Worm (Caenorhabditis elegans) whole organism, L2 larva: ENCODE data around the gene cnc-11.

Source experiments
- ZK546.5 ChIP-seq: sonication (generic microtip); optimal IDR thresholded peaks from 2 replicates; lab custom pipeline; 2017; ENCODE audit warnings: missing biosample characterization, missing genetic modification characterization
- ceh-82 ChIP-seq: fragments of 150-350 bp; optimal IDR thresholded peaks from 2 replicates; lab custom pipeline; 2014; ENCODE audit warnings: missing biosample characterization, missing genetic modification characterization
- elt-3 ChIP-seq: sonication (generic microtip); optimal IDR thresholded peaks from 2 replicates; lab custom pipeline; 2017; ENCODE audit warnings: missing biosample characterization, missing genetic modification characterization
- lin-11 ChIP-seq: fragments of 150-350 bp; sonication (generic microtip); optimal IDR thresholded peaks from 2 replicates; lab custom pipeline; 2014; ENCODE audit warnings: missing biosample characterization, missing genetic modification characterization, inconsistent platforms, mixed read lengths
- mab-5 ChIP-seq: fragments of 150-350 bp; optimal IDR thresholded peaks from 2 replicates; lab custom pipeline; 2014; ENCODE audit warnings: missing biosample characterization, missing genetic modification characterization
- nhr-10 ChIP-seq: sonication (generic microtip); optimal IDR thresholded peaks from 2 replicates; lab custom pipeline; 2017; ENCODE audit warnings: missing biosample characterization, missing genetic modification characterization
- skn-1 ChIP-seq: sonication (generic microtip); optimal IDR thresholded peaks from 2 replicates; lab custom pipeline; 2017; ENCODE audit warnings: missing biosample characterization, missing genetic modification characterization
- snpc-4 ChIP-seq: fragments of 150-350 bp; optimal IDR thresholded peaks from 2 replicates; lab custom pipeline; 2014; ENCODE audit warnings: missing biosample characterization, missing genetic modification characterization
- unc-62 ChIP-seq: fragments of 150-350 bp; optimal IDR thresholded peaks from 2 replicates; lab custom pipeline; 2014; ENCODE audit warnings: missing biosample characterization, missing genetic modification reagents, missing genetic modification characterization
- zag-1 ChIP-seq: fragments of 150-350 bp; optimal IDR thresholded peaks from 2 replicates; lab custom pipeline; 2014; ENCODE audit warnings: missing biosample characterization, missing genetic modification characterization
- ztf-11 ChIP-seq: sonication (generic microtip); optimal IDR thresholded peaks from 2 replicates; lab custom pipeline; 2017; ENCODE audit warnings: missing biosample characterization, missing genetic modification characterization
- ztf-4 ChIP-seq: fragments of 150-350 bp; optimal IDR thresholded peaks from 2 replicates; lab custom pipeline; 2014; ENCODE audit warnings: missing biosample characterization, missing genetic modification characterization

ce11 chrV:1438832-1439231 is 3.3 kb upstream of the cnc-11 start, which contains the start of gene R09B5.11:
- no peak for TF ChIP-seq ZK546.5 (tag; lab: Kevin White, UChicago)
- TF ChIP-seq skn-1, result no peak
- no peak for TF ChIP-seq ztf-11 (tag; lab: Kevin White, UChicago)
- TF ChIP-seq mab-5 (tag; lab: Kevin White, UChicago), result no peak
- no peak for TF ChIP-seq ztf-4 (tag; lab: Kevin White, UChicago)
- no peak for TF ChIP-seq nhr-10
- TF ChIP-seq ceh-82 (tag; lab: Kevin White, UChicago), result no peak
- no peak for TF ChIP-seq zag-1 (tag; lab: Kevin White, UChicago)
- no peak for TF ChIP-seq lin-11 (tag; lab: Kevin White, UChicago)
- no peak for TF ChIP-seq unc-62
- no peak for TF ChIP-seq snpc-4 (tag; lab: Kevin White, UChicago)
- TF ChIP-seq elt-3 (tag; lab: Kevin White, UChicago), result no peak
